Fruit fly (Drosophila melanogaster) whole organism, wandering third instar larva: ENCODE measurements around the gene His3.3A.

Experiments
- Abd-B ChIP-seq: fragments of >200 bp; optimal IDR thresholded peaks from 2 replicates; lab custom pipeline; 2017; ENCODE audit warnings: missing biosample characterization, missing genetic modification characterization
- CG32264 ChIP-seq: fragments of 200-800 bp; sonication (Bioruptor generic); optimal IDR thresholded peaks from 2 replicates; lab custom pipeline; 2016; ENCODE audit warnings: missing biosample characterization, missing genetic modification characterization
- CG9705 ChIP-seq: fragments of 200-800 bp; sonication (Bioruptor generic); optimal IDR thresholded peaks from 2 replicates; lab custom pipeline; 2018; ENCODE audit warnings: missing biosample characterization, mild to moderate bottlenecking, missing genetic modification characterization
- CrebA ChIP-seq: fragments of 200-800 bp; sonication (Bioruptor generic); optimal IDR thresholded peaks from 2 replicates; lab custom pipeline; 2016; ENCODE audit warnings: missing biosample characterization, mild to moderate bottlenecking, missing genetic modification characterization, borderline replicate concordance
- Dif ChIP-seq: fragments of 200-275, 200-300 bp; sonication (Bioruptor generic); optimal IDR thresholded peaks from 2 replicates; lab custom pipeline; 2018; ENCODE audit warnings: missing biosample characterization, missing genetic modification characterization; ENCODE audit not compliant: partially characterized antibody
- HLH106 ChIP-seq: fragments of 200-800 bp; optimal IDR thresholded peaks from 3 replicates; lab custom pipeline; 2019; ENCODE audit warnings: missing biosample characterization, mild to moderate bottlenecking, missing genetic modification characterization, moderate library complexity
- Hr78 ChIP-seq: fragments of >200 bp; optimal IDR thresholded peaks from 2 replicates; lab custom pipeline; 2017; ENCODE audit warnings: missing biosample characterization, missing genetic modification characterization
- Hr83 ChIP-seq: fragments of 200-300 bp; sonication (Bioruptor generic); optimal IDR thresholded peaks from 2 replicates; lab custom pipeline; 2016; ENCODE audit warnings: missing biosample characterization, mild to moderate bottlenecking, missing genetic modification characterization, moderate library complexity; ENCODE audit not compliant: poor library complexity, severe bottlenecking
- Jra ChIP-seq: sonication (Bioruptor generic); optimal IDR thresholded peaks from 2 replicates; lab custom pipeline; 2016; ENCODE audit warnings: missing biosample characterization, missing genetic modification characterization
- Vsx2 ChIP-seq: fragments of 200-300, 225-300 bp; sonication (Bioruptor generic); optimal IDR thresholded peaks from 2 replicates; lab custom pipeline; 2018; ENCODE audit warnings: missing biosample characterization, missing genetic modification characterization; ENCODE audit not compliant: partially characterized antibody
- brk ChIP-seq: fragments of 200-800 bp; sonication (Bioruptor generic); optimal IDR thresholded peaks from 2 replicates; lab custom pipeline; 2016; ENCODE audit warnings: missing biosample characterization, mild to moderate bottlenecking, missing genetic modification characterization
- dmrt93B ChIP-seq: fragments of 200-800 bp; sonication (Bioruptor generic); optimal IDR thresholded peaks from 2 replicates; lab custom pipeline; 2018; ENCODE audit warnings: missing biosample characterization, mild to moderate bottlenecking, missing genetic modification characterization
- dsf ChIP-seq: sonication (Bioruptor generic); optimal IDR thresholded peaks from 2 replicates; lab custom pipeline; 2016; ENCODE audit warnings: missing biosample characterization, missing genetic modification characterization, borderline replicate concordance
- ey ChIP-seq: fragments of 200-800 bp; sonication (Bioruptor generic); optimal IDR thresholded peaks from 2 replicates; lab custom pipeline; 2016; ENCODE audit warnings: missing biosample characterization, missing genetic modification characterization
- lola ChIP-seq: fragments of >200 bp; optimal IDR thresholded peaks from 2 replicates; lab custom pipeline; 2017; ENCODE audit warnings: missing biosample characterization, missing genetic modification characterization
- pan ChIP-seq: fragments of >200 bp; optimal IDR thresholded peaks from 2 replicates; lab custom pipeline; 2017
- psq ChIP-seq: fragments of 200-800 bp; sonication (Bioruptor generic); optimal IDR thresholded peaks from 3 replicates; lab custom pipeline; 2017; ENCODE audit warnings: missing biosample characterization, mild to moderate bottlenecking, missing genetic modification characterization, moderate library complexity
- rgr ChIP-seq: fragments of 200-800 bp; sonication (Bioruptor generic); optimal IDR thresholded peaks from 3 replicates; lab custom pipeline; 2016; ENCODE audit warnings: missing biosample characterization, mild to moderate bottlenecking, missing genetic modification characterization
- tai ChIP-seq: sonication (Bioruptor generic); optimal IDR thresholded peaks from 2 replicates; lab custom pipeline; 2016; ENCODE audit warnings: missing biosample characterization, missing genetic modification characterization
- woc ChIP-seq: sonication (Bioruptor generic); optimal IDR thresholded peaks from 2 replicates; lab custom pipeline; 2016; ENCODE audit warnings: missing biosample characterization, mild to moderate bottlenecking, missing genetic modification characterization

Gene His3.3A

DNA sequence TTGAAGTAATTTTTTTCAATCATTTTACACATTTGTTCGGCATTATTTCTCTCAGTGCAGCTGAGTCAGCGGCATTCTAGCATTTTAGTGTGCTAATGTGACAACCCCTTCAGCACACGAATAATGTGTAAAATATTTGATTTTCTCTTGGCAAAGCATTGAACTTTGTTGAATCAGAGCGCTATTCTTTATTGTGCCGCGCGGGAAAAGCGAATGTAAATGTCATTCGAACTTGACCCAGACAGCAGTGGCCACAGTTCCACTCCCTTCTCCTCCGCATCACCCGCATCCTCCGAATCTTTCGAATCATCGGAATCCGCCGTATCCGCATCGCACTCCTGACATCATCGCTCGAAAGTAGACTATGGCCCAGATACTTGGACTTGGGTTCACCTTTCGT lies 48.9 kb downstream of the His3.3A start:
- TF ChIP-seq brk (GFP tag; lab: Kevin White, UChicago) (no peak), dsf (GFP tag; lab: Kevin White, UChicago) (no peak), Hr78 (GFP tag; lab: Kevin White, UChicago) (no peak), Dif (GFP tag; lab: Kevin White, UChicago) (no peak), pan (lab: Kevin White, UChicago) (no peak), HLH106 (tag; lab: Kevin White, UChicago) (no peak), rgr (no peak), dmrt93B (GFP tag; lab: Kevin White, UChicago) (no peak), woc (no peak), psq (GFP tag; lab: Kevin White, UChicago) (no peak), Hr83 (GFP tag; lab: Kevin White, UChicago) (no peak), lola (no peak), Vsx2 (GFP tag; lab: Kevin White, UChicago) (no peak), Jra (GFP tag; lab: Kevin White, UChicago) (no peak), ey (GFP tag; lab: Kevin White, UChicago) (no peak), CG9705 (GFP tag; lab: Kevin White, UChicago) (no peak), CrebA (GFP tag; lab: Kevin White, UChicago) (no peak), Abd-B (GFP tag; lab: Kevin White, UChicago) (no peak), CG32264 (GFP tag; lab: Kevin White, UChicago) (no peak), tai (GFP tag; lab: Kevin White, UChicago) (no peak)
